Worm (Caenorhabditis elegans) whole organism, L1 larva: Measurements from ENCODE around the gene git-1.

Experiments used
- C16A3.4 ChIP-seq: fragments of 150-350 bp; optimal IDR thresholded peaks from 2 replicates; lab custom pipeline; 2014; ENCODE audit warnings: missing biosample characterization, missing genetic modification characterization
- C34B4.2 ChIP-seq: sonication (generic microtip); optimal IDR thresholded peaks from 2 replicates; lab custom pipeline; 2017; ENCODE audit warnings: mild to moderate bottlenecking, missing genetic modification characterization, missing compliant biosample characterization
- F16B12.6 ChIP-seq: fragments of 150-350 bp; optimal IDR thresholded peaks from 2 replicates; lab custom pipeline; 2014; ENCODE audit warnings: missing biosample characterization, missing genetic modification characterization
- aha-1 ChIP-seq: fragments of 150-350 bp; optimal IDR thresholded peaks from 2 replicates; lab custom pipeline; 2014; ENCODE audit warnings: missing biosample characterization, missing genetic modification characterization
- alr-1 ChIP-seq: fragments of 200-800 bp; sonication (Bioruptor generic); optimal IDR thresholded peaks from 2 replicates; lab custom pipeline; 2018; ENCODE audit warnings: borderline replicate concordance, mild to moderate bottlenecking, missing genetic modification characterization, missing compliant biosample characterization
- ceh-63 ChIP-seq: fragments of 200-800 bp; sonication (Bioruptor generic); optimal IDR thresholded peaks from 2 replicates; lab custom pipeline; 2018; ENCODE audit warnings: mild to moderate bottlenecking, missing genetic modification characterization, missing compliant biosample characterization
- ceh-8 ChIP-seq: fragments of 200-800 bp; sonication (Bioruptor generic); optimal IDR thresholded peaks from 2 replicates; lab custom pipeline; 2018; ENCODE audit warnings: mild to moderate bottlenecking, missing genetic modification characterization, moderate library complexity, missing compliant biosample characterization
- ceh-82 ChIP-seq, 3 experiments: fragments of 150-350 bp in 1 of 3; sonication (generic microtip) in 2 of 3; optimal IDR thresholded peaks; 2 replicates each; lab custom pipeline; 2014 to 2017; ENCODE audit warnings: missing biosample characterization in 3 of 3, missing genetic modification characterization in 3 of 3
- ceh-88 ChIP-seq: fragments of 200-800 bp; sonication (Bioruptor generic); IDR thresholded peaks from 2 replicates; pipeline ENCODE4 v1.3.6; 2022; ENCODE audit warnings: missing genetic modification characterization, missing compliant biosample characterization
- ceh-90 ChIP-seq: sonication (generic microtip); optimal IDR thresholded peaks from 2 replicates; lab custom pipeline; 2016; ENCODE audit warnings: missing genetic modification characterization, missing compliant biosample characterization
- dpl-1 ChIP-seq, 3 experiments: fragments of 150-350 bp in 2 of 3; sonication (generic microtip) in 1 of 3; optimal IDR thresholded peaks; 2 replicates each; lab custom pipeline; 2014 to 2017; ENCODE audit warnings: missing biosample characterization in 3 of 3, missing genetic modification characterization in 3 of 3, missing genetic modification reagents in 3 of 3
- efl-1 ChIP-seq, 4 experiments: fragments of 150-350 bp; optimal IDR thresholded peaks in 3 of 4; peaks in 1 of 4; 1 replicate in 1 of 4; 2 replicates in 3 of 4; lab custom pipeline; 2014; ENCODE audit warnings: missing biosample characterization in 2 of 4, missing genetic modification characterization in 2 of 4, missing genetic modification reagents in 2 of 4
- efl-3 ChIP-seq: fragments of 200-800 bp; sonication (Bioruptor generic); optimal IDR thresholded peaks from 2 replicates; lab custom pipeline; 2018; ENCODE audit warnings: mild to moderate bottlenecking, missing genetic modification characterization, missing compliant biosample characterization
- egl-13 ChIP-seq: sonication (generic microtip); optimal IDR thresholded peaks from 2 replicates; lab custom pipeline; 2016; ENCODE audit warnings: missing genotype, missing genetic modification reagents, missing genetic modification characterization, missing compliant biosample characterization
- egl-27 ChIP-seq, 2 experiments: fragments of 150-350 bp in 1 of 2; sonication (generic microtip); optimal IDR thresholded peaks; 3 replicates each; lab custom pipeline; 2017 to 2018; ENCODE audit warnings: missing biosample characterization in 2 of 2, missing genetic modification characterization in 2 of 2, missing genetic modification reagents in 2 of 2
- ets-5 ChIP-seq: fragments of 200-800 bp; sonication (Bioruptor generic); IDR thresholded peaks from 2 replicates; pipeline ENCODE4 v1.3.6; 2022; ENCODE audit warnings: missing genetic modification characterization, missing compliant biosample characterization
- fkh-10 ChIP-seq: sonication (generic microtip); optimal IDR thresholded peaks from 2 replicates; lab custom pipeline; 2017; ENCODE audit warnings: missing biosample characterization, missing genetic modification reagents, missing genetic modification characterization
- fkh-4 ChIP-seq: sonication (generic microtip); optimal IDR thresholded peaks from 2 replicates; lab custom pipeline; 2016; ENCODE audit warnings: missing compliant biosample characterization, missing genetic modification characterization, borderline replicate concordance
- fkh-8 ChIP-seq: sonication (generic microtip); optimal IDR thresholded peaks from 2 replicates; lab custom pipeline; 2016; ENCODE audit warnings: mild to moderate bottlenecking, missing genetic modification characterization, missing compliant biosample characterization
- fos-1 ChIP-seq: fragments of 150-350 bp; optimal IDR thresholded peaks from 2 replicates; lab custom pipeline; 2014; ENCODE audit warnings: missing biosample characterization, missing genetic modification characterization
- grh-1 ChIP-seq: fragments of 200-800 bp; sonication (Bioruptor generic); IDR thresholded peaks from 2 replicates; pipeline ENCODE4 v1.3.6; 2022; ENCODE audit warnings: missing genetic modification reagents, missing genetic modification characterization, missing compliant biosample characterization
- hlh-4 ChIP-seq: sonication (generic microtip); optimal IDR thresholded peaks from 2 replicates; lab custom pipeline; 2016; ENCODE audit warnings: mild to moderate bottlenecking, missing genetic modification characterization, missing compliant biosample characterization
- irx-1 ChIP-seq: sonication (generic microtip); optimal IDR thresholded peaks from 2 replicates; lab custom pipeline; 2016; ENCODE audit warnings: missing genetic modification characterization, missing compliant biosample characterization
- jun-1 ChIP-seq: fragments of 150-350 bp; optimal IDR thresholded peaks from 2 replicates; lab custom pipeline; 2014; ENCODE audit warnings: missing biosample characterization, missing genetic modification reagents, missing genetic modification characterization
- lin-13 ChIP-seq: fragments of 150-350 bp; optimal IDR thresholded peaks from 2 replicates; lab custom pipeline; 2014; ENCODE audit warnings: missing biosample characterization, missing genetic modification reagents, missing genetic modification characterization
- lin-14 ChIP-seq: fragments of 200-800 bp; sonication (Bioruptor generic); optimal IDR thresholded peaks from 2 replicates; lab custom pipeline; 2018; ENCODE audit warnings: mild to moderate bottlenecking, missing genetic modification characterization, moderate library complexity, missing compliant biosample characterization
- lin-39 ChIP-seq: fragments of 150-350 bp; optimal IDR thresholded peaks from 2 replicates; lab custom pipeline; 2014; ENCODE audit warnings: missing biosample characterization, missing genetic modification reagents, missing genetic modification characterization
- mab-9 ChIP-seq: fragments of 200-800 bp; sonication (Bioruptor generic); IDR thresholded peaks from 2 replicates; pipeline ENCODE4 v1.3.6; 2022; ENCODE audit warnings: missing genetic modification reagents, missing genetic modification characterization, missing compliant biosample characterization
- nhr-12 ChIP-seq: sonication (generic microtip); optimal IDR thresholded peaks from 2 replicates; lab custom pipeline; 2017; ENCODE audit warnings: missing biosample characterization, missing genetic modification characterization
- nhr-19 ChIP-seq: fragments of 200-800 bp; sonication (Bioruptor generic); conservative IDR thresholded peaks from 2 replicates; pipeline ENCODE4 v1.3.6; 2022; ENCODE audit warnings: missing genetic modification characterization, missing compliant biosample characterization
- nhr-20 ChIP-seq: sonication (generic microtip); optimal IDR thresholded peaks from 2 replicates; lab custom pipeline; 2016; ENCODE audit warnings: mild to moderate bottlenecking, missing genetic modification characterization, missing compliant biosample characterization
- nhr-237 ChIP-seq: fragments of 150-350 bp; optimal IDR thresholded peaks from 2 replicates; lab custom pipeline; 2014; ENCODE audit warnings: missing biosample characterization, missing genetic modification characterization
- nhr-28 ChIP-seq: fragments of 150-350 bp; optimal IDR thresholded peaks from 2 replicates; lab custom pipeline; 2014; ENCODE audit warnings: missing biosample characterization, missing genetic modification characterization
- nhr-71 ChIP-seq: sonication (generic microtip); optimal IDR thresholded peaks from 2 replicates; lab custom pipeline; 2016; ENCODE audit warnings: mild to moderate bottlenecking, missing genetic modification characterization, moderate library complexity, missing compliant biosample characterization
- nhr-77 ChIP-seq: fragments of 150-350 bp; optimal IDR thresholded peaks from 2 replicates; lab custom pipeline; 2014; ENCODE audit warnings: missing biosample characterization, missing genetic modification characterization
- nhr-84 ChIP-seq: sonication (generic microtip); optimal IDR thresholded peaks from 2 replicates; lab custom pipeline; 2017; ENCODE audit warnings: missing biosample characterization, missing genetic modification characterization
- nhr-90 ChIP-seq: sonication (generic microtip); optimal IDR thresholded peaks from 2 replicates; lab custom pipeline; 2016; ENCODE audit warnings: mild to moderate bottlenecking, missing genetic modification characterization, missing compliant biosample characterization; ENCODE audit not compliant: poor library complexity
- pax-3 ChIP-seq: fragments of 200-800 bp; sonication (Bioruptor generic); optimal IDR thresholded peaks from 2 replicates; lab custom pipeline; 2018; ENCODE audit warnings: mild to moderate bottlenecking, missing genetic modification characterization, moderate library complexity, missing compliant biosample characterization
- skn-1 ChIP-seq: fragments of 150-350 bp; optimal IDR thresholded peaks from 2 replicates; lab custom pipeline; 2014; ENCODE audit warnings: missing biosample characterization, missing genetic modification characterization
- snpc-4 ChIP-seq: fragments of 150-350 bp; optimal IDR thresholded peaks from 2 replicates; lab custom pipeline; 2014; ENCODE audit warnings: missing biosample characterization, missing genetic modification characterization
- snu-23 ChIP-seq: sonication (generic microtip); optimal IDR thresholded peaks from 2 replicates; lab custom pipeline; 2016; ENCODE audit warnings: missing genetic modification characterization, missing compliant biosample characterization
- unc-30 ChIP-seq: sonication (generic microtip); optimal IDR thresholded peaks from 2 replicates; lab custom pipeline; 2017; ENCODE audit warnings: missing biosample characterization, missing genetic modification characterization
- unc-86 ChIP-seq: sonication (generic microtip); optimal IDR thresholded peaks from 2 replicates; lab custom pipeline; 2016; ENCODE audit warnings: missing genetic modification characterization, missing compliant biosample characterization
- xbp-1 ChIP-seq: sonication (generic microtip); optimal IDR thresholded peaks from 2 replicates; lab custom pipeline; 2016; ENCODE audit warnings: missing genetic modification characterization, missing compliant biosample characterization
- zag-1 ChIP-seq: fragments of 150-350 bp; optimal IDR thresholded peaks from 2 replicates; lab custom pipeline; 2014; ENCODE audit warnings: missing biosample characterization, missing genetic modification characterization
- zip-4 ChIP-seq: fragments of 200-800 bp; sonication (Bioruptor generic); optimal IDR thresholded peaks from 2 replicates; lab custom pipeline; 2018; ENCODE audit warnings: mild to moderate bottlenecking, missing genetic modification characterization, moderate library complexity, missing compliant biosample characterization
- ztf-4 ChIP-seq: fragments of 150-350 bp; optimal IDR thresholded peaks from 2 replicates; lab custom pipeline; 2014; ENCODE audit warnings: missing biosample characterization, missing genetic modification characterization

The git-1 gene

ce11 chrX:10568385-10569149 lies 43.9 kb downstream of the git-1 start (continued):
- TF ChIP-seq pax-3 (tag; lab: Kevin White, UChicago), result peak; percentile 63
- TF ChIP-seq snu-23, result peak; percentile 97
- no peak for TF ChIP-seq efl-3 (GFP tag; lab: Kevin White, UChicago)

DNA sequence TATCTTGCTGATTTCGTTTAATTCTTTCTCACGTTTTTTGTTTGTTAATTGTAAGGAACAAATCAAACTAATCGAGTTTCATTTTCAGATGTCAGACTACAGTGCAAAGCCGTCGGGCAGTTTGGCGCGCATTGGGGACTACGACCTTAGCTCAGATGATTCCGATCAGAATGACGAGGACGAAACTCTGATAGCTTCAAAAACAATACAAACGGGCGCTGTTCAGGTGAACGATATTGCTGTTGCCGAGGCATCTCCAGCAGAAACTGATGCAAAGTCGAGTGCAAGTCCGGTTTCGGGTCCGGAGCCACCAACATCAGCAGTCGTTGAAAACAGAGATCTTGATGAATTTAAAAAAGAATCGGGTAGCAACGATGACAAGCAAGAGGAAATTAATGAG lies 44.5 kb downstream of the git-1 start, which contains the start of gene bet-2:
Gene bet-2, plus strand, starts transcription at position 89 of the 400 bp plus-strand sequence.
- TF ChIP-seq egl-13 (tag; lab: Kevin White, UChicago) (no peak), ceh-88 (GFP tag; lab: Robert Waterston, UW) (no peak), nhr-90 (tag; lab: Kevin White, UChicago) (no peak), hlh-4 (tag; lab: Kevin White, UChicago) (no peak), nhr-84 (tag; lab: Kevin White, UChicago) (no peak), ceh-90 (no peak), jun-1 (no peak), lin-39 (tag; lab: Kevin White, UChicago) (no peak), ceh-8 (GFP tag; lab: Kevin White, UChicago) (no peak), efl-1 (optimal IDR thresholded peaks at IDR 0.05; lab: Kevin White, UChicago) (no peak), efl-1 (GFP tag; optimal IDR thresholded peaks at IDR 0.05 in 1 of 2; lab: Kevin White, UChicago) (no peak)

ce11 chrX:10576410-10576809 lies 51.7 kb downstream of the git-1 start:
- TF ChIP-seq nhr-77 (peak; percentile 6), lin-13 (GFP tag; lab: Kevin White, UChicago) (peak; percentile 58), nhr-237 (tag; lab: Kevin White, UChicago) (peak; percentile 70), nhr-19 (GFP tag; lab: Robert Waterston, UW) (peak; percentile 24), xbp-1 (tag; lab: Kevin White, UChicago) (peak; percentile 60), fkh-4 (no peak), aha-1 (tag; lab: Kevin White, UChicago) (no peak), zag-1 (no peak), C16A3.4 (tag; lab: Kevin White, UChicago) (peak; percentile 74), F16B12.6 (tag; lab: Kevin White, UChicago) (no peak), irx-1 (tag; lab: Kevin White, UChicago) (peak; percentile 52), fkh-8 (peak; percentile 46), snpc-4 (peak; percentile 51), mab-9 (GFP tag; lab: Robert Waterston, UW) (no peak), zip-4 (GFP tag; lab: Kevin White, UChicago) (peak; percentile 98), grh-1 (GFP tag; lab: Robert Waterston, UW) (no peak), alr-1 (tag; lab: Kevin White, UChicago) (no peak), jun-1 (peak; percentile 79), nhr-20 (tag; lab: Kevin White, UChicago) (peak; percentile 49), ztf-4 (tag; lab: Kevin White, UChicago) (no peak), dpl-1 (GFP tag; optimal IDR thresholded peaks at IDR 0.05; lab: Kevin White, UChicago) (peak; percentile 33 to 60 (median 53)), egl-13 (tag; lab: Kevin White, UChicago) (no peak), skn-1 (peak; percentile 80), fos-1 (tag; lab: Kevin White, UChicago) (peak; percentile 60), nhr-28 (no peak), unc-86 (tag; lab: Kevin White, UChicago) (no peak), efl-3 (GFP tag; lab: Kevin White, UChicago) (no peak), unc-30 (no peak), egl-27 (tag; optimal IDR thresholded peaks at IDR 0.05; lab: Kevin White, UChicago) (no peak), fkh-10 (GFP tag; lab: Kevin White, UChicago) (no peak), ceh-63 (GFP tag; lab: Kevin White, UChicago) (no peak), snu-23 (peak; percentile 69), C34B4.2 (tag; lab: Kevin White, UChicago) (no peak), nhr-12 (tag; lab: Kevin White, UChicago) (no peak), lin-14 (GFP tag; lab: Kevin White, UChicago) (peak; percentile 85), ceh-82 (tag; optimal IDR thresholded peaks at IDR 0.05; lab: Kevin White, UChicago) (peak; percentile 22 to 76 (median 66)), ets-5 (GFP tag; lab: Robert Waterston, UW) (no peak), nhr-71 (tag; lab: Kevin White, UChicago) (peak; percentile 73)
